Worm (Caenorhabditis elegans) whole organism, late embryonic: ENCODE results near the gene ehbp-1.

ENCODE experiments used
- C08G9.2 ChIP-seq: sonication (generic microtip); optimal IDR thresholded peaks from 2 replicates; lab custom pipeline; 2016; ENCODE audit warnings: mild to moderate bottlenecking, missing genetic modification characterization, moderate library complexity, missing compliant biosample characterization
- C38D4.7 ChIP-seq: fragments of 200-800 bp; sonication (Bioruptor generic); optimal IDR thresholded peaks from 2 replicates; lab custom pipeline; 2018; ENCODE audit warnings: mild to moderate bottlenecking, missing genetic modification characterization, moderate library complexity, missing compliant biosample characterization
- K02D7.2 ChIP-seq: sonication (generic microtip); optimal IDR thresholded peaks from 2 replicates; lab custom pipeline; 2017; ENCODE audit warnings: mild to moderate bottlenecking, missing genetic modification characterization, missing compliant biosample characterization
- K09A11.1 ChIP-seq: sonication (generic microtip); optimal IDR thresholded peaks from 2 replicates; lab custom pipeline; 2017; ENCODE audit warnings: antibody characterized with exemption, mild to moderate bottlenecking, missing genetic modification characterization, missing compliant biosample characterization; ENCODE audit not compliant: insufficient read depth
- Y22D7AL.16 ChIP-seq: sonication (generic microtip); optimal IDR thresholded peaks from 2 replicates; lab custom pipeline; 2016; ENCODE audit warnings: missing genetic modification characterization, missing compliant biosample characterization
- ahr-1 ChIP-seq: sonication (generic microtip); optimal IDR thresholded peaks from 2 replicates; lab custom pipeline; 2016; ENCODE audit warnings: missing genetic modification characterization, missing compliant biosample characterization
- ama-1 ChIP-seq: fragments of 150-350 bp; optimal IDR thresholded peaks from 2 replicates; lab custom pipeline; 2014
- ceh-18 ChIP-seq: sonication (generic microtip); optimal IDR thresholded peaks from 2 replicates; lab custom pipeline; 2016; ENCODE audit warnings: missing genetic modification characterization, missing compliant biosample characterization
- ceh-19 ChIP-seq: fragments of 200-800 bp; sonication (Bioruptor generic); optimal IDR thresholded peaks from 2 replicates; lab custom pipeline; 2018; ENCODE audit warnings: mild to moderate bottlenecking, missing genetic modification characterization, missing compliant biosample characterization
- ceh-2 ChIP-seq: sonication (generic microtip); optimal IDR thresholded peaks from 2 replicates; lab custom pipeline; 2016; ENCODE audit warnings: missing genotype, missing genetic modification characterization, missing compliant biosample characterization
- ceh-22 ChIP-seq: sonication (generic microtip); optimal IDR thresholded peaks from 2 replicates; lab custom pipeline; 2017; ENCODE audit warnings: missing biosample characterization, missing genetic modification characterization
- ceh-24 ChIP-seq: sonication (generic microtip); optimal IDR thresholded peaks from 2 replicates; lab custom pipeline; 2016; ENCODE audit warnings: mild to moderate bottlenecking, missing genetic modification characterization, missing compliant biosample characterization
- ceh-30 ChIP-seq: fragments of 150-350 bp; optimal IDR thresholded peaks from 2 replicates; lab custom pipeline; 2014; ENCODE audit warnings: missing biosample characterization, missing genetic modification characterization
- ceh-31 ChIP-seq: sonication (generic microtip); optimal IDR thresholded peaks from 2 replicates; lab custom pipeline; 2016; ENCODE audit warnings: missing genetic modification characterization, missing compliant biosample characterization
- ceh-34 ChIP-seq: sonication (generic microtip); optimal IDR thresholded peaks from 2 replicates; lab custom pipeline; 2016; ENCODE audit warnings: mild to moderate bottlenecking, missing genetic modification characterization, missing compliant biosample characterization
- ceh-6 ChIP-seq: fragments of 200-800 bp; sonication (Bioruptor generic); optimal IDR thresholded peaks from 2 replicates; lab custom pipeline; 2018; ENCODE audit warnings: mild to moderate bottlenecking, missing genetic modification characterization, missing compliant biosample characterization
- che-1 ChIP-seq: sonication (generic microtip); optimal IDR thresholded peaks from 2 replicates; lab custom pipeline; 2016; ENCODE audit warnings: mild to moderate bottlenecking, missing genetic modification characterization, missing compliant biosample characterization
- dmd-4 ChIP-seq: sonication (generic microtip); optimal IDR thresholded peaks from 2 replicates; lab custom pipeline; 2016; ENCODE audit warnings: borderline replicate concordance, missing genetic modification characterization, missing compliant biosample characterization
- dve-1 ChIP-seq: sonication (generic microtip); optimal IDR thresholded peaks from 2 replicates; lab custom pipeline; 2017; ENCODE audit warnings: antibody characterized with exemption, mild to moderate bottlenecking, missing genetic modification characterization, missing compliant biosample characterization
- elt-2 ChIP-seq: sonication (generic microtip); optimal IDR thresholded peaks from 2 replicates; lab custom pipeline; 2016; ENCODE audit warnings: missing genetic modification reagents, missing genetic modification characterization, missing compliant biosample characterization
- elt-4 ChIP-seq: sonication (generic microtip); optimal IDR thresholded peaks from 2 replicates; lab custom pipeline; 2016; ENCODE audit warnings: missing genetic modification characterization, missing compliant biosample characterization
- eyg-1 ChIP-seq: sonication (generic microtip); optimal IDR thresholded peaks from 2 replicates; lab custom pipeline; 2016; ENCODE audit warnings: missing genotype, missing genetic modification characterization, missing compliant biosample characterization
- fax-1 ChIP-seq: sonication (generic microtip); optimal IDR thresholded peaks from 2 replicates; lab custom pipeline; 2016; ENCODE audit warnings: missing genotype, missing genetic modification characterization, missing compliant biosample characterization
- fkh-6 ChIP-seq: sonication (generic microtip); optimal IDR thresholded peaks from 2 replicates; lab custom pipeline; 2016; ENCODE audit warnings: missing genetic modification characterization, missing compliant biosample characterization
- gmeb-2 ChIP-seq: sonication (generic microtip); optimal IDR thresholded peaks from 2 replicates; lab custom pipeline; 2016; ENCODE audit warnings: missing genetic modification characterization, inconsistent platforms, missing compliant biosample characterization
- hlh-13 ChIP-seq: fragments of 200-800 bp; sonication (Bioruptor generic); optimal IDR thresholded peaks from 2 replicates; lab custom pipeline; 2018; ENCODE audit warnings: mild to moderate bottlenecking, missing genetic modification characterization, missing compliant biosample characterization
- hlh-15 ChIP-seq: sonication (generic microtip); optimal IDR thresholded peaks from 2 replicates; lab custom pipeline; 2016; ENCODE audit warnings: missing genetic modification characterization, missing compliant biosample characterization
- hlh-6 ChIP-seq: sonication (generic microtip); optimal IDR thresholded peaks from 2 replicates; lab custom pipeline; 2016; ENCODE audit warnings: missing genotype, missing genetic modification characterization, missing compliant biosample characterization
- madf-2 ChIP-seq: sonication (generic microtip); optimal IDR thresholded peaks from 2 replicates; lab custom pipeline; 2017; ENCODE audit warnings: missing genetic modification characterization, missing compliant biosample characterization
- nhr-11 ChIP-seq: fragments of 150-350 bp; optimal IDR thresholded peaks from 2 replicates; lab custom pipeline; 2014; ENCODE audit warnings: missing biosample characterization, missing genetic modification characterization
- nhr-232 ChIP-seq: sonication (generic microtip); optimal IDR thresholded peaks from 2 replicates; lab custom pipeline; 2016; ENCODE audit warnings: missing genetic modification characterization, missing compliant biosample characterization
- npax-4 ChIP-seq: sonication (generic microtip); optimal IDR thresholded peaks from 2 replicates; lab custom pipeline; 2016; ENCODE audit warnings: missing genetic modification characterization, missing compliant biosample characterization
- pat-9 ChIP-seq: fragments of 200-800 bp; sonication (Bioruptor generic); optimal IDR thresholded peaks from 2 replicates; lab custom pipeline; 2018; ENCODE audit warnings: mild to moderate bottlenecking, missing genetic modification characterization, moderate library complexity, missing compliant biosample characterization
- pax-1 ChIP-seq: fragments of 150-350 bp; optimal IDR thresholded peaks from 2 replicates; lab custom pipeline; 2014; ENCODE audit warnings: missing biosample characterization, missing genetic modification characterization
- pha-2 ChIP-seq: sonication (generic microtip); optimal IDR thresholded peaks from 2 replicates; lab custom pipeline; 2017; ENCODE audit warnings: mild to moderate bottlenecking, missing genetic modification characterization, missing compliant biosample characterization
- pha-4 ChIP-seq: fragments of 150-350 bp; optimal IDR thresholded peaks from 2 replicates; lab custom pipeline; 2018; ENCODE audit warnings: missing biosample characterization, missing genetic modification reagents, missing genetic modification characterization
- pqm-1 ChIP-seq: sonication (generic microtip); optimal IDR thresholded peaks from 2 replicates; lab custom pipeline; 2016; ENCODE audit warnings: missing genetic modification characterization, missing compliant biosample characterization
- pros-1 ChIP-seq: fragments of 150-350 bp; optimal IDR thresholded peaks from 2 replicates; lab custom pipeline; 2014; ENCODE audit warnings: missing biosample characterization, missing genetic modification reagents, missing genetic modification characterization
- rnt-1 ChIP-seq: sonication (generic microtip); optimal IDR thresholded peaks from 2 replicates; lab custom pipeline; 2016; ENCODE audit warnings: missing genetic modification characterization, missing compliant biosample characterization
- sox-2 ChIP-seq: fragments of 200-800 bp; sonication (Bioruptor generic); IDR thresholded peaks from 2 replicates; pipeline ENCODE4 v1.3.6; 2022; ENCODE audit warnings: missing genetic modification reagents, missing genetic modification characterization, missing compliant biosample characterization
- sox-4 ChIP-seq: sonication (generic microtip); optimal IDR thresholded peaks from 2 replicates; lab custom pipeline; 2017; ENCODE audit warnings: mild to moderate bottlenecking, missing genetic modification characterization, inconsistent platforms, missing compliant biosample characterization
- tbx-2 ChIP-seq: sonication (generic microtip); optimal IDR thresholded peaks from 2 replicates; lab custom pipeline; 2016; ENCODE audit warnings: missing genetic modification characterization, missing compliant biosample characterization
- tbx-7 ChIP-seq: sonication (generic microtip); optimal IDR thresholded peaks from 2 replicates; lab custom pipeline; 2016; ENCODE audit warnings: missing genotype, missing genetic modification characterization, missing compliant biosample characterization
- ttx-3 ChIP-seq: sonication (generic microtip); optimal IDR thresholded peaks from 2 replicates; lab custom pipeline; 2016; ENCODE audit warnings: missing genetic modification reagents, missing genetic modification characterization, missing compliant biosample characterization
- unc-42 ChIP-seq: sonication (generic microtip); optimal IDR thresholded peaks from 2 replicates; lab custom pipeline; 2016; ENCODE audit warnings: missing genotype, missing genetic modification characterization, missing compliant biosample characterization
- unc-86 ChIP-seq: sonication (generic microtip); optimal IDR thresholded peaks from 2 replicates; lab custom pipeline; 2016; ENCODE audit warnings: missing genetic modification characterization, missing compliant biosample characterization
- zip-5 ChIP-seq: sonication (generic microtip); optimal IDR thresholded peaks from 2 replicates; lab custom pipeline; 2016; ENCODE audit warnings: missing genetic modification characterization, missing compliant biosample characterization
- ztf-16 ChIP-seq: sonication (generic microtip); optimal IDR thresholded peaks from 2 replicates; lab custom pipeline; 2017; ENCODE audit warnings: missing genetic modification characterization, missing compliant biosample characterization

ehbp-1 gene

DNA sequence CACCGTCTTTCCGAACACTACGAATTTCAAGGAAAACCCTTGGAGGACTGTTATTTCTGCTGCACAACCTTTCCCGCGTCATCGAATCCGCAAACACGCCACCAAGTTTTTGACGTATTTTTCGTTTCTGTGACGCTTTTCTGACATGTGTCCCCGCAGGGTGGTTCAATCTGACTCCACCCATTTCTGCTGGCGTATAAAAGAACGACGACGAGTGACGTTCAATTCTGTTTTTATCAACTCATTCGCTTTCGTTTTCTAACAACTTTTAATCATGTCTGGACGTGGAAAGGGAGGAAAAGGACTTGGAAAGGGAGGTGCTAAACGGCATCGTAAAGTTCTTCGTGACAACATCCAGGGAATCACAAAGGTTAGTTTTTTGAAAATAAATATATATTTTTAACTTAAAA lies 3.6 kb upstream of the ehbp-1 start, which contains the start of gene his-37 (continued):
- TF ChIP-seq zip-5 (tag; lab: Kevin White, UChicago), result no peak
- TF ChIP-seq unc-42 (tag; lab: Kevin White, UChicago), result peak; percentile 86
- TF ChIP-seq pha-2 (tag; lab: Kevin White, UChicago), result peak; percentile 12
- peak; percentile 95 for TF ChIP-seq dve-1 (tag; lab: Kevin White, UChicago)
- TF ChIP-seq ztf-16 (tag; lab: Kevin White, UChicago), result peak; percentile 72
- TF ChIP-seq elt-2 (tag; lab: Kevin White, UChicago), result peak; percentile 83
- TF ChIP-seq Y22D7AL.16 (tag; lab: Kevin White, UChicago), result no peak
- TF ChIP-seq dmd-4 (tag; lab: Kevin White, UChicago), result peak; percentile 11
- TF ChIP-seq che-1 (tag; lab: Kevin White, UChicago), result no peak
- peak; percentile 25 for TF ChIP-seq tbx-7 (tag; lab: Kevin White, UChicago)
- no peak for TF ChIP-seq ceh-24 (tag; lab: Kevin White, UChicago)
- TF ChIP-seq pros-1 (tag; lab: Kevin White, UChicago), result peak; percentile 66
- TF ChIP-seq madf-2 (tag; lab: Kevin White, UChicago), result peak; percentile 74
- TF ChIP-seq npax-4 (tag; lab: Kevin White, UChicago), result no peak
- no peak for TF ChIP-seq eyg-1 (tag; lab: Kevin White, UChicago)
- TF ChIP-seq ceh-19 (GFP tag; lab: Kevin White, UChicago), result no peak
- TF ChIP-seq hlh-6 (tag; lab: Kevin White, UChicago), result no peak
- peak; percentile 52 for TF ChIP-seq ceh-2 (tag; lab: Kevin White, UChicago)
- TF ChIP-seq pha-4 (tag; lab: Kevin White, UChicago), result no peak
- peak; percentile 92 for TF ChIP-seq tbx-2 (tag; lab: Kevin White, UChicago)
- peak; percentile 93 for TF ChIP-seq rnt-1 (tag; lab: Kevin White, UChicago)
- TF ChIP-seq pqm-1 (tag; lab: Kevin White, UChicago), result peak; percentile 76
- TF ChIP-seq elt-4 (tag; lab: Kevin White, UChicago), result no peak
- no peak for TF ChIP-seq C38D4.7 (GFP tag; lab: Kevin White, UChicago)
- peak; percentile 79 for TF ChIP-seq pax-1 (tag; lab: Kevin White, UChicago)
- TF ChIP-seq K02D7.2 (tag; lab: Kevin White, UChicago), result no peak
- no peak for TF ChIP-seq K09A11.1 (tag; lab: Kevin White, UChicago)
- peak; percentile 44 for TF ChIP-seq C08G9.2 (tag; lab: Kevin White, UChicago)
- no peak for TF ChIP-seq hlh-13
- TF ChIP-seq ahr-1 (tag; lab: Kevin White, UChicago), result no peak
- TF ChIP-seq unc-86, result peak; percentile 60
- TF ChIP-seq ttx-3 (tag; lab: Kevin White, UChicago), result peak; percentile 38
- TF ChIP-seq ceh-31 (tag; lab: Kevin White, UChicago), result peak; percentile 96
- peak; percentile 67 for TF ChIP-seq ceh-34 (tag; lab: Kevin White, UChicago)
- TF ChIP-seq ceh-22 (tag; lab: Kevin White, UChicago), result no peak
- TF ChIP-seq nhr-11 (tag; lab: Kevin White, UChicago), result peak; percentile 85
- no peak for TF ChIP-seq fax-1 (tag; lab: Kevin White, UChicago)
- no peak for TF ChIP-seq pat-9

DNA sequence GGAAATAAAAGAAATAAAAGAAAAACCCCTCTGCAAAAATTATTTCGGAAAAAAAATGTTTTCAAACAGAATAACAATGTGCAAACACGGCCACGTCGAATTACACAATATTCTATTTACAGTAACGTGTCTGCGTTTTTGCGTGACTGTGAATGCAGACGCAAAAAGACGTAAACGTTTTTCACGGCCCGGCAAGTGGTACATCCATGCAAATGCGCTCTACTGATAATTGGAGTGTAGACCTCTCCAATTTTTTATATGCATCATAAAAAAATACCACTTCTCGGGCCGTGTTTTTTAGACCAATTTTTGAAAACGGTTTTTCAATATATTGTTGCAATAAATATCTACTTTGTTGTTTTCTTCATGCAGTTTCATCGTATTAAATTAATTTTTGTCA lies 985 bp upstream of the ehbp-1 start, which contains the start of gene nstp-10:
Gene nstp-10 (minus strand): TSS at position 378 of the 400 bp plus-strand sequence.
- TF ChIP-seq npax-4 (tag; lab: Kevin White, UChicago), result no peak
- TF ChIP-seq gmeb-2 (tag; lab: Kevin White, UChicago), result no peak
- TF ChIP-seq ceh-31 (tag; lab: Kevin White, UChicago), result peak; percentile 43

DNA sequence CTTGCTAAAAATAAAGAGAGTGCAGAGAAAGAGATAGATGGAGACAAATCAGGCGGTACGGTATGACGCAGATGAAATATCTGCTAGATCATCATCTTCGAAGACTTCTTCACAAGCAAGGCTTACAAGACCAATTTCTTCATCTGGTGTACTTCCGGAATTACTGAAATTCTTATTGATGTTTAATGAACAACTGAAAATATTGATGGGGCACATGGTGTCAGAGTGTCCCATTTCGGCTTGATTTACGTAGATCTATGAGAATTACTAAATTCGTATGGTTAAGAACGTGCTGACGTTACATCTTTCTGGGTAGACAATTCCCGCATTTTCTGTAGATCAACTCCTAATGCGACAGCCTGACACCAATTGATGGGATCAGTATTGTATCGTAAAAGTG lies 6.2 kb downstream of the ehbp-1 start:
- TF ChIP-seq ama-1 (lab: Kevin White, UChicago), result no peak
- no peak for TF ChIP-seq gmeb-2 (tag; lab: Kevin White, UChicago)
- no peak for TF ChIP-seq ceh-2 (tag; lab: Kevin White, UChicago)
- no peak for TF ChIP-seq hlh-15 (tag; lab: Kevin White, UChicago)
- no peak for TF ChIP-seq ceh-30 (tag; lab: Kevin White, UChicago)
- no peak for TF ChIP-seq npax-4 (tag; lab: Kevin White, UChicago)
- no peak for TF ChIP-seq ceh-19 (GFP tag; lab: Kevin White, UChicago)
- no peak for TF ChIP-seq hlh-6 (tag; lab: Kevin White, UChicago)
- TF ChIP-seq nhr-232 (tag; lab: Kevin White, UChicago), result no peak
- TF ChIP-seq sox-4, result no peak
- no peak for TF ChIP-seq tbx-2 (tag; lab: Kevin White, UChicago)
- no peak for TF ChIP-seq ceh-18 (tag; lab: Kevin White, UChicago)
- no peak for TF ChIP-seq sox-2 (GFP tag; lab: Robert Waterston, UW)
- TF ChIP-seq ceh-6, result no peak
- TF ChIP-seq fkh-6 (tag; lab: Kevin White, UChicago), result no peak
- no peak for TF ChIP-seq C38D4.7 (GFP tag; lab: Kevin White, UChicago)
- TF ChIP-seq fax-1 (tag; lab: Kevin White, UChicago), result no peak
- no peak for TF ChIP-seq pat-9
